Worm (Caenorhabditis elegans) whole organism, L3 larva: ENCODE data around the gene dcr-1.

Source experiments
- R02D3.7 ChIP-seq: fragments of 150-350 bp; optimal IDR thresholded peaks from 2 replicates; lab custom pipeline; 2014; ENCODE audit warnings: missing biosample characterization, missing genetic modification characterization
- ZK546.5 ChIP-seq: sonication (generic microtip); optimal IDR thresholded peaks from 2 replicates; lab custom pipeline; 2017; ENCODE audit warnings: missing biosample characterization, missing genetic modification characterization
- aly-2 ChIP-seq: fragments of 150-350 bp; optimal IDR thresholded peaks from 2 replicates; lab custom pipeline; 2014; ENCODE audit warnings: missing biosample characterization, missing genetic modification characterization
- ama-1 ChIP-seq: fragments of 150-350 bp; optimal IDR thresholded peaks from 2 replicates; lab custom pipeline; 2018
- ceh-28 ChIP-seq: fragments of 150-350 bp; optimal IDR thresholded peaks from 2 replicates; lab custom pipeline; 2014; ENCODE audit warnings: missing biosample characterization, missing genetic modification reagents, missing genetic modification characterization
- ceh-82 ChIP-seq: fragments of 150-350 bp; optimal IDR thresholded peaks from 2 replicates; lab custom pipeline; 2014; ENCODE audit warnings: missing biosample characterization, missing genetic modification characterization
- ceh-9 ChIP-seq: sonication (generic microtip); optimal IDR thresholded peaks from 2 replicates; lab custom pipeline; 2018; ENCODE audit warnings: missing biosample characterization, missing genetic modification characterization
- egl-27 ChIP-seq: sonication (generic microtip); optimal IDR thresholded peaks from 4 replicates; lab custom pipeline; 2017; ENCODE audit warnings: missing biosample characterization, missing genetic modification reagents, missing genetic modification characterization
- elt-2 ChIP-seq: sonication (generic microtip); optimal IDR thresholded peaks from 2 replicates; lab custom pipeline; 2016; ENCODE audit warnings: missing genetic modification reagents, mild to moderate bottlenecking, missing genetic modification characterization, missing compliant biosample characterization
- elt-3 ChIP-seq, 3 experiments: fragments of 150-350 bp in 1 of 3; sonication (generic microtip) in 2 of 3; optimal IDR thresholded peaks; 2 replicates in 2 of 3; 4 replicates in 1 of 3; lab custom pipeline; 2014 to 2017; ENCODE audit warnings: missing biosample characterization in 3 of 3, missing genetic modification characterization in 3 of 3
- eor-1 ChIP-seq, 2 experiments: fragments of 150-350 bp; optimal IDR thresholded peaks; 2 replicates each; lab custom pipeline; 2014 to 2018; ENCODE audit warnings: missing biosample characterization in 2 of 2, missing genetic modification characterization in 2 of 2
- fkh-10 ChIP-seq: sonication (generic microtip); optimal IDR thresholded peaks from 2 replicates; lab custom pipeline; 2017; ENCODE audit warnings: missing biosample characterization, missing genetic modification reagents, missing genetic modification characterization
- fkh-2 ChIP-seq: fragments of 150-350 bp; optimal IDR thresholded peaks from 2 replicates; lab custom pipeline; 2014; ENCODE audit warnings: missing biosample characterization, missing genetic modification reagents, missing genetic modification characterization
- fos-1 ChIP-seq: fragments of 150-350 bp; optimal IDR thresholded peaks from 2 replicates; lab custom pipeline; 2014; ENCODE audit warnings: missing biosample characterization, missing genetic modification characterization
- hmg-11 ChIP-seq: sonication (generic microtip); optimal IDR thresholded peaks from 2 replicates; lab custom pipeline; 2016; ENCODE audit warnings: missing genetic modification characterization, missing compliant biosample characterization
- jun-1 ChIP-seq: fragments of 150-350 bp; optimal IDR thresholded peaks from 2 replicates; lab custom pipeline; 2014; ENCODE audit warnings: missing biosample characterization, missing genetic modification reagents, missing genetic modification characterization
- lin-15B ChIP-seq: fragments of 150-350 bp; optimal IDR thresholded peaks from 2 replicates; lab custom pipeline; 2014; ENCODE audit warnings: missing biosample characterization, missing genetic modification characterization
- lin-39 ChIP-seq: fragments of 150-350 bp; optimal IDR thresholded peaks from 2 replicates; lab custom pipeline; 2018; ENCODE audit warnings: missing biosample characterization, missing genetic modification reagents, missing genetic modification characterization
- lsy-12 ChIP-seq: sonication (generic microtip); optimal IDR thresholded peaks from 2 replicates; lab custom pipeline; 2016; ENCODE audit warnings: mild to moderate bottlenecking, missing genetic modification characterization, missing compliant biosample characterization
- mdl-1 ChIP-seq: fragments of 150-350 bp; optimal IDR thresholded peaks from 2 replicates; lab custom pipeline; 2014; ENCODE audit warnings: missing biosample characterization, missing genetic modification characterization
- mml-1 ChIP-seq: fragments of 150-350 bp; sonication (generic microtip); optimal IDR thresholded peaks from 3 replicates; lab custom pipeline; 2014; ENCODE audit warnings: missing biosample characterization, missing genetic modification characterization
- nfya-1 ChIP-seq: sonication (generic microtip); optimal IDR thresholded peaks from 2 replicates; lab custom pipeline; 2017; ENCODE audit warnings: missing genetic modification characterization, mild to moderate bottlenecking, missing compliant biosample characterization, antibody characterized with exemption, moderate library complexity; ENCODE audit not compliant: insufficient read depth
- nhr-12 ChIP-seq: fragments of 150-350 bp; optimal IDR thresholded peaks from 2 replicates; lab custom pipeline; 2014; ENCODE audit warnings: missing biosample characterization, missing genetic modification characterization
- nhr-23 ChIP-seq: fragments of 150-350 bp; optimal IDR thresholded peaks from 2 replicates; lab custom pipeline; 2014; ENCODE audit warnings: missing biosample characterization, missing genetic modification reagents, missing genetic modification characterization
- nhr-237 ChIP-seq: fragments of 150-350 bp; optimal IDR thresholded peaks from 2 replicates; lab custom pipeline; 2014; ENCODE audit warnings: missing biosample characterization, missing genetic modification characterization
- nhr-25 ChIP-seq: sonication (generic microtip); optimal IDR thresholded peaks from 2 replicates; lab custom pipeline; 2017; ENCODE audit warnings: missing biosample characterization, missing genetic modification characterization
- nhr-28 ChIP-seq: fragments of 150-350 bp; optimal IDR thresholded peaks from 2 replicates; lab custom pipeline; 2014; ENCODE audit warnings: missing biosample characterization, missing genetic modification characterization
- nhr-43 ChIP-seq: sonication (generic microtip); optimal IDR thresholded peaks from 2 replicates; lab custom pipeline; 2016; ENCODE audit warnings: mild to moderate bottlenecking, missing genetic modification characterization, missing compliant biosample characterization; ENCODE audit not compliant: poor library complexity, severe bottlenecking
- nhr-67 ChIP-seq: fragments of 150-350 bp; optimal IDR thresholded peaks from 2 replicates; lab custom pipeline; 2014; ENCODE audit warnings: missing biosample characterization, missing genetic modification characterization
- nhr-76 ChIP-seq: fragments of 150-350 bp; sonication (generic microtip); optimal IDR thresholded peaks from 5 replicates; lab custom pipeline; 2014; ENCODE audit warnings: missing biosample characterization, missing genetic modification characterization
- nhr-77 ChIP-seq: fragments of 150-350 bp; optimal IDR thresholded peaks from 2 replicates; lab custom pipeline; 2014; ENCODE audit warnings: missing biosample characterization, missing genetic modification characterization
- pha-4 ChIP-seq: fragments of 150-350 bp; optimal IDR thresholded peaks from 2 replicates; lab custom pipeline; 2014; ENCODE audit warnings: missing biosample characterization, missing genetic modification reagents, missing genetic modification characterization
- pqm-1 ChIP-seq: fragments of 150-350 bp; optimal IDR thresholded peaks from 2 replicates; lab custom pipeline; 2017; ENCODE audit warnings: missing biosample characterization, missing genetic modification characterization, inconsistent platforms
- skn-1 ChIP-seq: fragments of 150-350 bp; optimal IDR thresholded peaks from 2 replicates; lab custom pipeline; 2014; ENCODE audit warnings: missing biosample characterization, missing genetic modification characterization
- snpc-4 ChIP-seq: fragments of 150-350 bp; optimal IDR thresholded peaks from 2 replicates; lab custom pipeline; 2014; ENCODE audit warnings: missing biosample characterization, missing genetic modification characterization
- tbx-2 ChIP-seq: sonication (generic microtip); optimal IDR thresholded peaks from 2 replicates; lab custom pipeline; 2016; ENCODE audit warnings: mild to moderate bottlenecking, missing genetic modification characterization, missing compliant biosample characterization
- unc-62 ChIP-seq: fragments of 150-350 bp; sonication (generic microtip); optimal IDR thresholded peaks from 4 replicates; lab custom pipeline; 2014; ENCODE audit warnings: missing biosample characterization, missing genetic modification reagents, missing genetic modification characterization
- zag-1 ChIP-seq: fragments of 150-350 bp; optimal IDR thresholded peaks from 2 replicates; lab custom pipeline; 2014; ENCODE audit warnings: missing biosample characterization, missing genetic modification characterization
- ztf-11 ChIP-seq: fragments of 150-350 bp; optimal IDR thresholded peaks from 2 replicates; lab custom pipeline; 2014; ENCODE audit warnings: missing biosample characterization, missing genetic modification characterization
- ztf-4 ChIP-seq: fragments of 150-350 bp; optimal IDR thresholded peaks from 2 replicates; lab custom pipeline; 2014; ENCODE audit warnings: missing biosample characterization, missing genetic modification characterization

Gene dcr-1

ce11 chrIII:8100960-8101359 is 20.9 kb upstream of the dcr-1 start, which contains the start of gene plk-1:
plk-1 (plus strand) TSS chrIII:8101348.
- TF ChIP-seq nhr-76 (tag; lab: Kevin White, UChicago) (no peak), mml-1 (tag; lab: Kevin White, UChicago) (no peak), pqm-1 (tag; lab: Kevin White, UChicago) (no peak), nhr-28 (tag; lab: Kevin White, UChicago) (no peak), ama-1 (lab: Kevin White, UChicago) (no peak), nhr-23 (tag; lab: Kevin White, UChicago) (no peak), unc-62 (GFP tag; lab: Kevin White, UChicago) (no peak), mdl-1 (no peak), nhr-12 (tag; lab: Kevin White, UChicago) (no peak), eor-1 (tag; optimal IDR thresholded peaks at IDR 0.05; lab: Kevin White, UChicago) (no peak), nhr-43 (no peak), ceh-28 (tag; lab: Kevin White, UChicago) (no peak), elt-2 (tag; lab: Kevin White, UChicago) (no peak), egl-27 (tag; lab: Kevin White, UChicago) (no peak), lin-15B (tag; lab: Kevin White, UChicago) (peak; percentile 54), nhr-77 (tag; lab: Kevin White, UChicago) (no peak), skn-1 (tag; lab: Kevin White, UChicago) (no peak), snpc-4 (tag; lab: Kevin White, UChicago) (no peak), tbx-2 (no peak), nhr-25 (tag; lab: Kevin White, UChicago) (peak; percentile 15), nhr-67 (tag; lab: Kevin White, UChicago) (no peak), nhr-237 (tag; lab: Kevin White, UChicago) (no peak), ceh-82 (no peak), nfya-1 (tag; lab: Kevin White, UChicago) (peak; percentile 59), zag-1 (tag; lab: Kevin White, UChicago) (no peak), R02D3.7 (tag; lab: Kevin White, UChicago) (peak; percentile 84), fos-1 (tag; lab: Kevin White, UChicago) (no peak), hmg-11 (tag; lab: Kevin White, UChicago) (peak; percentile 27), lin-39 (peak; percentile 62), pha-4 (tag; lab: Kevin White, UChicago) (peak; percentile 63), elt-3 (tag; optimal IDR thresholded peaks at IDR 0.05; lab: Kevin White, UChicago) (no peak)

ce11 chrIII:8099022-8099421 is 18.9 kb upstream of the dcr-1 start, which contains the start of gene K06H7.1:
K06H7.1 (plus strand) TSS chrIII:8099322.
- no peak for TF ChIP-seq elt-2 (tag; lab: Kevin White, UChicago)
- TF ChIP-seq nhr-67 (tag; lab: Kevin White, UChicago): no peak
- TF ChIP-seq ceh-82: no peak
- no peak for TF ChIP-seq mdl-1
- TF ChIP-seq lsy-12 (tag; lab: Kevin White, UChicago): no peak
- TF ChIP-seq ztf-4 (tag; lab: Kevin White, UChicago): no peak
- no peak for TF ChIP-seq aly-2 (tag; lab: Kevin White, UChicago)
- TF ChIP-seq ZK546.5 (tag; lab: Kevin White, UChicago): no peak
- no peak for TF ChIP-seq lin-15B (tag; lab: Kevin White, UChicago)
- TF ChIP-seq eor-1 (tag; optimal IDR thresholded peaks at IDR 0.05; lab: Kevin White, UChicago): no peak
- no peak for TF ChIP-seq ztf-11
- no peak for TF ChIP-seq fkh-10 (GFP tag; lab: Kevin White, UChicago)
- no peak for TF ChIP-seq skn-1 (tag; lab: Kevin White, UChicago)
- no peak for TF ChIP-seq lin-39
- no peak for TF ChIP-seq egl-27 (tag; lab: Kevin White, UChicago)
- no peak for TF ChIP-seq ama-1 (lab: Kevin White, UChicago)
- TF ChIP-seq jun-1 (tag; lab: Kevin White, UChicago): no peak
- TF ChIP-seq mml-1 (tag; lab: Kevin White, UChicago): no peak
- TF ChIP-seq hmg-11 (tag; lab: Kevin White, UChicago): no peak

DNA sequence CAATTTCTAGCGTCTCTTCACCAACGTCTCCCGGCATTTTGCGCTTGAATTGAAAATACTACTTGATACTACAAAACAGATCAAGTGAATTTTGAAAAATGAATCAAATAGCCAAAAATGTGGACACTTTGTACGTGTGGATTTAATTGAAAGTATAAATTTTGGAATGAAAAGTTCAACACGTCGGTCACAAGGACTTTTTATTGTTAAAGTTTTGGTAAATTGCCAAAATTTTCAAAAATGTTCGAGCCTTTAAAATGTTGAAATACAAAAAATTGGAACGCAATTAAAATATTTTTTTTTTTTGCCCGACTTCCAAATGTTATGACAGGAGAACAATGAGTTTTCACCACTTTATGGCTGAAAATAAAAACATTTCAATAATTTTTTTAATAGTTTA is 18.0 kb upstream of the dcr-1 start, which contains the start of gene K06H7.8:
TSS of gene K06H7.8 (minus strand) at position 101 of the 400 bp plus-strand sequence.
- TF ChIP-seq fkh-2 (tag; lab: Kevin White, UChicago): no peak
- TF ChIP-seq unc-62 (GFP tag; lab: Kevin White, UChicago): no peak
- no peak for TF ChIP-seq lin-15B (tag; lab: Kevin White, UChicago)
- TF ChIP-seq nhr-25 (tag; lab: Kevin White, UChicago): no peak
- TF ChIP-seq egl-27 (tag; lab: Kevin White, UChicago): no peak
- no peak for TF ChIP-seq pqm-1 (tag; lab: Kevin White, UChicago)
- no peak for TF ChIP-seq nhr-23 (tag; lab: Kevin White, UChicago)
- no peak for TF ChIP-seq ceh-28 (tag; lab: Kevin White, UChicago)
- no peak for TF ChIP-seq ceh-9
- TF ChIP-seq R02D3.7 (tag; lab: Kevin White, UChicago): no peak
- no peak for TF ChIP-seq lin-39
- TF ChIP-seq elt-2 (tag; lab: Kevin White, UChicago): no peak
- no peak for TF ChIP-seq ztf-4 (tag; lab: Kevin White, UChicago)
- TF ChIP-seq, all 47 proteins: peak for 0
